Worm (Caenorhabditis elegans): ENCODE results near the gene nas-31.

nas-31 gene

DNA sequence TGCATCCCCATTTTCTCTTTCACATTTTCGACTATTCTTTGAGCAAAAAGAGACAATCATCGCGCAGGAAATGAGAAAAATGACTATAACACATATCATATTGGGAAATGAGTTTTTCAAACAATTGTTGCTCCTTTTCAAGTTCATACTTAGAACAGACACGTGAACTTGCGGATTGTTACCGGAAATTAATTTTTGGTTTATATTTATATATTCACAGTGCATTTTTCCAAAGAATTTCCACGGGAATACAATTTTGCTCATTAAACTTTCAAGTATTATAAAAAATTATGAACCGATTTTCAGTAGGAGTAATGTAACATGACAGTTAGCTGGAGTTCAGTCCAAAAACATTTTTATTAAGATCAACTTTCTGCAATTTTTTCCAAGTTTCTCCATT, 1.6 kb upstream of the nas-31 start, which contains the start of gene F58B4.7:
F58B4.7 (minus strand) TSS at position 101 of the 400 bp plus-strand sequence.
- no peak for TF ChIP-seq unc-62 (GFP tag; optimal IDR thresholded peaks at IDR 0.05)
- no peak for TF ChIP-seq fkh-2 (tag; optimal IDR thresholded peaks at IDR 0.05)
- no peak for TF ChIP-seq eor-1 (tag; optimal IDR thresholded peaks at IDR 0.05)
- TF ChIP-seq nhr-77 (tag; optimal IDR thresholded peaks at IDR 0.05), result no peak
- TF ChIP-seq nhr-28 (tag; optimal IDR thresholded peaks at IDR 0.05), result no peak
- no peak for TF ChIP-seq nhr-67 (tag; optimal IDR thresholded peaks at IDR 0.05)
- TF ChIP-seq elt-1 (tag; optimal IDR thresholded peaks at IDR 0.05), result no peak
- TF ChIP-seq ceh-16 (tag; optimal IDR thresholded peaks at IDR 0.05), result no peak
- TF ChIP-seq nfya-1 (tag; optimal IDR thresholded peaks at IDR 0.05; ENCODE audit: insufficient read depth), result no peak
- no peak for TF ChIP-seq elt-2 (tag; optimal IDR thresholded peaks at IDR 0.05)
- TF ChIP-seq ceh-82 (tag; optimal IDR thresholded peaks at IDR 0.05), result no peak
- TF ChIP-seq mdl-1 (tag; optimal IDR thresholded peaks at IDR 0.05), result no peak
- TF ChIP-seq ZK546.5 (tag; optimal IDR thresholded peaks at IDR 0.05), result no peak

DNA sequence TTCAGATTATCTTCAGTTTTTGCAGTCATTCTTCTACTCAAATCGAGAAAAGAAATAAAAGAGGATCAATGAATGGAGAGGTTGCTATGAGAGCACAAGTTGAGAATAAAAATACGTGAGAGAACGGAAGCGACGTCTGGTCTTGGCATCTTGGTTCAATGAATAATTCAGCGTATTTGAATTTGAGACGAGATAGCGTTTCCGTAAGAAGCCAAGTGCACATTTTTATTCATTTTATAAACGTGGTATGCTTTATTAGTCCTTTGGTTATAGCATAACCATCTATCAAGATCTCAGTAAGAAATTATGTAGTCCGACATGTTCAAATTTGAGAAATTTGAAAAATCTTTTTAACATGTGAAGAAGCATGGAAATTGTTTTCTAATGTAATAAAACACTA, 3.3 kb downstream of the nas-31 start, which contains the start of gene F58B4.2:
F58B4.2 (minus strand) TSS at position 101 of the 400 bp plus-strand sequence.
- no peak for TF ChIP-seq nhr-12 (tag; optimal IDR thresholded peaks at IDR 0.05)
- no peak for TF ChIP-seq ztf-11 (tag; optimal IDR thresholded peaks at IDR 0.05)
- TF ChIP-seq ceh-82 (tag; optimal IDR thresholded peaks at IDR 0.05), result no peak
- no peak for TF ChIP-seq pqm-1 (tag; optimal IDR thresholded peaks at IDR 0.05)
- no peak for TF ChIP-seq egl-5 (tag; optimal IDR thresholded peaks at IDR 0.05)
- no peak for TF ChIP-seq fos-1 (tag; optimal IDR thresholded peaks at IDR 0.05)
- no peak for TF ChIP-seq snpc-4 (tag; optimal IDR thresholded peaks at IDR 0.05)

DNA sequence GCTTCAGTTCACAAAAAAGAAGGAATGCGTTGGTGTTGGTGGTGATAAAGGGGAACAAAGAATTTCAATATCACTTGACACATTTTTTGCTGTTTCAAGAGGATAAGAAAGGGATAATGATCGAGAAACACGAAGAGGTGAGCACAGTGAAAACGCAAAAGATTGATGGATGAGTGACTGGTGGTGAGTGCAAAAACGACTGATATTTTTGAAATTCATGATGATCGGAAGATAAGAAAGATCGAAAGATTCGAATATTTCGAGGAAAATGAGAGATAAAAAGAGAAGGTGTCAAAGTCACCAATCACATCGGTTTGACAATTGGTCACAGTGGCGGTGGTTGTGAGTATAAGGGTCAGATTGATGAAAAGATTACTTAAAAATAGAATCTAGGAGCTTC, 5.7 kb downstream of the nas-31 start:
- peak; percentile 76 for TF ChIP-seq elt-1 (tag; optimal IDR thresholded peaks at IDR 0.05)
- peak; percentile 15 for TF ChIP-seq nfya-1 (tag; optimal IDR thresholded peaks at IDR 0.05; ENCODE audit: insufficient read depth)
- peak; percentile 82 for TF ChIP-seq unc-62 (GFP tag; optimal IDR thresholded peaks at IDR 0.05)
- TF ChIP-seq hmg-11 (tag; optimal IDR thresholded peaks at IDR 0.05), result no peak

DNA sequence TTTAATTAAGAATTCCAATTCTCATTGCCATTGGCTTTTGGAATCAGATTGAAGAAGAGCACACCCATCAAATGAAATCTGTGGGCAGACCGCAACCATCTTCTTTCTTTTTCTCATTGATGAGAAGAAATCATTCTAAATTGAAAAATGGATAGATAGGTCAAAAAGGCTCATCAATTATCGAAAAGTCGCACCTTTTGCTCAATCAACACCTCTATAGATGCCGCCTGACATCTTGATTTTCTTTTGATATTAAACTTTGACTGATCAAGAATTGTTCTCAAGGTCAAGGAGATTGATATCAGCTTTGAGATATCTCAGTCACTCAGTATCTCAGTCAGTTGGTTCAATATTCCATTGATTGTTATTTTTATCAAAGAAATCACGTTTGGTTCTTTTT, 11.7 kb downstream of the nas-31 start:
- no peak for TF ChIP-seq nhr-28 (tag; optimal IDR thresholded peaks at IDR 0.05)
- no peak for TF ChIP-seq ceh-28 (tag; optimal IDR thresholded peaks at IDR 0.05)
- TF ChIP-seq nhr-77 (tag; optimal IDR thresholded peaks at IDR 0.05), result no peak
- TF ChIP-seq ceh-82 (tag; optimal IDR thresholded peaks at IDR 0.05), result no peak
- no peak for TF ChIP-seq nhr-67 (tag; optimal IDR thresholded peaks at IDR 0.05)
- no peak for TF ChIP-seq daf-12 (tag; optimal IDR thresholded peaks at IDR 0.05)
- TF ChIP-seq fkh-2 (tag; optimal IDR thresholded peaks at IDR 0.05), result no peak
- no peak for TF ChIP-seq sea-2 (GFP tag; optimal IDR thresholded peaks at IDR 0.05)
- no peak for TF ChIP-seq ceh-16 (tag; optimal IDR thresholded peaks at IDR 0.05)
- no peak for TF ChIP-seq egl-5 (tag; optimal IDR thresholded peaks at IDR 0.05)
- TF ChIP-seq nhr-23 (tag; optimal IDR thresholded peaks at IDR 0.05), result no peak
- no peak for TF ChIP-seq mml-1 (tag; optimal IDR thresholded peaks at IDR 0.05)
- TF ChIP-seq mdl-1 (tag; optimal IDR thresholded peaks at IDR 0.05), result no peak
- TF ChIP-seq R02D3.7 (tag; optimal IDR thresholded peaks at IDR 0.05), result no peak
- no peak for TF ChIP-seq ztf-11 (tag; optimal IDR thresholded peaks at IDR 0.05)
- no peak for TF ChIP-seq ama-1 (optimal IDR thresholded peaks at IDR 0.05)
- no peak for TF ChIP-seq ceh-9 (tag; optimal IDR thresholded peaks at IDR 0.05)

DNA sequence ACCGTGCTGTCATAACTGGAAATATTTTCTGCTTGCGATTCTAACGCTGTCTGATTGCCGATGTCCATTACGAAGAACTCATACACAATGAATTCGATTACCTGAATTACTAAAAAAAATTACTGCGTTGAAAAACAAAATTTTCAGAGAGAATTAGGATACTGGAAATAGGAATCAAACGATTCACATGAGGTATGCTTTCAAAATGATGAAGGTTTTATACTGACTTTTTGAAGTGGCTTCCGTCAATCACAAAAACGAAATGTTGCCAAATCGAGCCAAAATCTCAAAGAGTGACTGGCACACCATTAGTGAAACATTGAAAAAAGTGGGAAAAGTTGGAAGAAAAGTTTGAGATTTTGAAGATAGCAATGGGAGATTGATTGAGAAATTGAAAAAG, 12.6 kb downstream of the nas-31 start, which contains the start of gene zzz-1:
zzz-1 (minus strand) TSS at position 101 of the 400 bp plus-strand sequence.
- TF ChIP-seq ztf-4 (tag; optimal IDR thresholded peaks at IDR 0.05) (no peak), nhr-28 (tag; optimal IDR thresholded peaks at IDR 0.05) (no peak), pha-4 (tag; optimal IDR thresholded peaks at IDR 0.05) (no peak), elt-1 (tag; optimal IDR thresholded peaks at IDR 0.05) (peak; percentile 86), nhr-12 (tag; optimal IDR thresholded peaks at IDR 0.05) (no peak), unc-62 (GFP tag; optimal IDR thresholded peaks at IDR 0.05) (no peak)

DNA sequence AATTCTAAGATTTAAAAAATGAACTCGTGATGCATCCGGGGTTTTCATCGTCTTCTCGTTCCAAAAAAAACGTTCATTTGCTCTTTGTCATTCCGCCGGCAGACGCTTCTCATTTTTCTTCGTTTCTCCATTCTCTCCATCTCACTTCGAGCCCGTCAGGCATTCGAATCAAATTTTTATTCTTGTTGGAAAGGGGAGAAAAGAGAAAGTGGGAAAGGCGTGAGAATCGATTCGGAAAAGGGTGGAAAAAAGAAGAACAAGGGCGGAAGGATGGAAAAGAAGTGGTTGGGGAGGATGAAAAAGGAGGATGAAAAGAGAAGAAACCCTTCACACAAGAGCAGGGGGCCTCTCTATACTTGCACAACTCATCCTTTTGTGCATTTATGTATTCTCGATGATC, 16.9 kb downstream of the nas-31 start:
- TF ChIP-seq ama-1 (optimal IDR thresholded peaks at IDR 0.05) (no peak), nhr-67 (tag; optimal IDR thresholded peaks at IDR 0.05) (no peak), nfya-1 (tag; optimal IDR thresholded peaks at IDR 0.05; ENCODE audit: insufficient read depth) (peak; percentile 39), ceh-16 (tag; optimal IDR thresholded peaks at IDR 0.05) (no peak), daf-12 (tag; optimal IDR thresholded peaks at IDR 0.05) (no peak), fkh-10 (GFP tag; optimal IDR thresholded peaks at IDR 0.05) (peak; percentile 52), hmg-11 (tag; optimal IDR thresholded peaks at IDR 0.05) (peak; percentile 48), nhr-77 (tag; optimal IDR thresholded peaks at IDR 0.05) (no peak), pqm-1 (tag; optimal IDR thresholded peaks at IDR 0.05) (no peak), skn-1 (tag; optimal IDR thresholded peaks at IDR 0.05) (no peak), snpc-4 (tag; optimal IDR thresholded peaks at IDR 0.05) (no peak), R02D3.7 (tag; optimal IDR thresholded peaks at IDR 0.05) (no peak), mml-1 (tag; optimal IDR thresholded peaks at IDR 0.05) (no peak), ztf-4 (tag; optimal IDR thresholded peaks at IDR 0.05) (no peak), nhr-43 (tag; optimal IDR thresholded peaks at IDR 0.05; ENCODE audit: poor library complexity, severe bottlenecking) (no peak), lin-39 (tag; optimal IDR thresholded peaks at IDR 0.05) (peak; percentile 52), ceh-82 (tag; optimal IDR thresholded peaks at IDR 0.05) (no peak), elt-1 (tag; optimal IDR thresholded peaks at IDR 0.05) (no peak), sea-2 (GFP tag; optimal IDR thresholded peaks at IDR 0.05) (no peak), ceh-28 (tag; optimal IDR thresholded peaks at IDR 0.05) (no peak), ztf-11 (tag; optimal IDR thresholded peaks at IDR 0.05) (no peak), ceh-9 (tag; optimal IDR thresholded peaks at IDR 0.05) (no peak), elt-2 (tag; optimal IDR thresholded peaks at IDR 0.05) (no peak), eor-1 (tag; optimal IDR thresholded peaks at IDR 0.05) (no peak), aly-2 (tag; optimal IDR thresholded peaks at IDR 0.05) (no peak), nhr-25 (tag; optimal IDR thresholded peaks at IDR 0.05) (no peak)
